Worm (Caenorhabditis elegans): Measurements from ENCODE around the gene F32D8.11.

F32D8.11 gene

ce11 chrV:10897172-10897571 is 8.2 kb upstream of the F32D8.11 start (continued):
- TF ChIP-seq ama-1 (optimal IDR thresholded peaks at IDR 0.05) (peak; percentile 75), zfp-3 (GFP tag; conservative IDR thresholded peaks at IDR 0.05) (peak; percentile 98), aly-2 (tag; optimal IDR thresholded peaks at IDR 0.05) (no peak), mxl-3 (GFP tag; optimal IDR thresholded peaks at IDR 0.05) (peak; percentile 97)

- TF ChIP-seq lin-39 (tag; optimal IDR thresholded peaks at IDR 0.05) (no peak), dpl-1 (GFP tag; optimal IDR thresholded peaks at IDR 0.05) (no peak)
Measured at ce11 chrV:10897106-10897171, 8.0 kb upstream of the F32D8.11 start, which contains the start of gene sec-61.G. TSS of gene sec-61.G (minus strand) at chrV:10897143.

ce11 chrV:10896706-10897105 is 7.8 kb upstream of the F32D8.11 start:
- TF ChIP-seq arid-1 (GFP tag; conservative IDR thresholded peaks at IDR 0.05) = no peak
- TF ChIP-seq Y105C5A.15 (GFP tag; IDR thresholded peaks at IDR 0.05) = no peak
- TF ChIP-seq daf-12 (tag; optimal IDR thresholded peaks at IDR 0.05) = no peak
- no peak for TF ChIP-seq rbr-2 (tag; optimal IDR thresholded peaks at IDR 0.05)
- no peak for TF ChIP-seq unc-39 (tag; optimal IDR thresholded peaks at IDR 0.05)
- TF ChIP-seq ceh-82 (tag; optimal IDR thresholded peaks at IDR 0.05) = no peak
- no peak for TF ChIP-seq lsy-2 (tag; optimal IDR thresholded peaks at IDR 0.05)
- TF ChIP-seq nhr-42 (GFP tag; IDR thresholded peaks at IDR 0.05) = no peak
- no peak for TF ChIP-seq zip-11 (GFP tag; IDR thresholded peaks at IDR 0.05)
- TF ChIP-seq nhr-102 (tag; optimal IDR thresholded peaks at IDR 0.05) = no peak
- TF ChIP-seq mxl-2 (GFP tag; conservative IDR thresholded peaks at IDR 0.05) = no peak
- TF ChIP-seq nhr-77 (tag; optimal IDR thresholded peaks at IDR 0.05) = no peak
- TF ChIP-seq ztf-7 (tag; optimal IDR thresholded peaks at IDR 0.05) = no peak
- no peak for TF ChIP-seq sdz-12 (GFP tag; optimal IDR thresholded peaks at IDR 0.05)
- TF ChIP-seq lin-39 (tag; optimal IDR thresholded peaks at IDR 0.05) = no peak
- TF ChIP-seq F49E8.2 (tag; optimal IDR thresholded peaks at IDR 0.05; ENCODE audit: borderline replicate concordance) = no peak
- no peak for TF ChIP-seq nhr-28 (tag; optimal IDR thresholded peaks at IDR 0.05)
- no peak for TF ChIP-seq F10B5.3 (tag; optimal IDR thresholded peaks at IDR 0.05)
- no peak for TF ChIP-seq attf-4 (tag; optimal IDR thresholded peaks at IDR 0.05)

ce11 chrV:10896295-10896694 is 7.4 kb upstream of the F32D8.11 start, which contains the start of gene F32D8.13:
TSS of gene F32D8.13 (minus strand) at chrV:10896543.
- TF ChIP-seq ztf-11 (tag; optimal IDR thresholded peaks at IDR 0.05) (no peak), ces-1 (GFP tag; optimal IDR thresholded peaks at IDR 0.05) (no peak), set-16 (GFP tag; IDR thresholded peaks at IDR 0.05) (no peak), ama-1 (optimal IDR thresholded peaks at IDR 0.05) (peak; percentile 52), aly-2 (tag; optimal IDR thresholded peaks at IDR 0.05) (no peak), tag-97 (GFP tag; IDR thresholded peaks at IDR 0.05) (no peak), daf-19 (GFP tag; conservative IDR thresholded peaks at IDR 0.05) (no peak), R02D3.7 (tag; optimal IDR thresholded peaks at IDR 0.05) (no peak), jun-1 (tag; optimal IDR thresholded peaks at IDR 0.05) (no peak), lir-3 (tag; optimal IDR thresholded peaks at IDR 0.05) (no peak), nhr-111 (GFP tag; optimal IDR thresholded peaks at IDR 0.05) (no peak), aha-1 (tag) (peak; percentile 58), T26A8.4 (GFP tag; IDR thresholded peaks at IDR 0.05) (peak; percentile 45), F10B5.3 (tag; optimal IDR thresholded peaks at IDR 0.05) (no peak), lin-1 (GFP tag; IDR thresholded peaks at IDR 0.05) (no peak), unc-130 (GFP tag; optimal IDR thresholded peaks at IDR 0.05) (no peak), lin-39 (tag; optimal IDR thresholded peaks at IDR 0.05) (no peak), hif-1 (tag; optimal IDR thresholded peaks at IDR 0.05) (no peak), dpl-1 (GFP tag; optimal IDR thresholded peaks at IDR 0.05) (no peak), nhr-42 (GFP tag; IDR thresholded peaks at IDR 0.05) (0 out of 2 replicates have a peak, but pooled peaks have one; percentile 6), zag-1 (tag; optimal IDR thresholded peaks at IDR 0.05) (no peak), spr-1 (tag; optimal IDR thresholded peaks at IDR 0.05) (no peak), dmd-8 (GFP tag; IDR thresholded peaks at IDR 0.05) (no peak), saeg-2 (GFP tag; IDR thresholded peaks at IDR 0.05) (no peak), pqm-1 (tag; optimal IDR thresholded peaks at IDR 0.05) (no peak), daf-16 (GFP tag; optimal IDR thresholded peaks at IDR 0.05) (no peak), daf-16 (tag; optimal IDR thresholded peaks at IDR 0.05) (peak; percentile 13), snpc-4 (tag; optimal IDR thresholded peaks at IDR 0.05) (no peak), zip-2 (tag; optimal IDR thresholded peaks at IDR 0.05) (no peak), zip-11 (GFP tag; IDR thresholded peaks at IDR 0.05) (no peak), rbr-2 (tag; optimal IDR thresholded peaks at IDR 0.05) (no peak), nhr-77 (tag; optimal IDR thresholded peaks at IDR 0.05) (no peak), lin-15B (tag; optimal IDR thresholded peaks at IDR 0.05) (no peak), attf-4 (tag; optimal IDR thresholded peaks at IDR 0.05) (no peak), D1046.2 (GFP tag; IDR thresholded peaks at IDR 0.05) (no peak), T20F7.1 (GFP tag; optimal IDR thresholded peaks at IDR 0.05) (no peak)
